Worm (Caenorhabditis elegans) whole organism, early embryonic: ENCODE data around the gene T04F8.8.
A peak's percentile ranks its signal among the peaks of the same experiment; 100 is the strongest.

Experiments used
- B0310.2 ChIP-seq: sonication (generic microtip); optimal IDR thresholded peaks from 2 replicates; lab custom pipeline; 2016; ENCODE audit warnings: mild to moderate bottlenecking, missing genetic modification characterization, missing compliant biosample characterization
- F13C5.2 ChIP-seq: sonication (generic microtip); optimal IDR thresholded peaks from 2 replicates; lab custom pipeline; 2017; ENCODE audit warnings: mild to moderate bottlenecking, missing genetic modification characterization, inconsistent platforms, missing compliant biosample characterization
- aly-1 ChIP-seq: sonication (generic microtip); optimal IDR thresholded peaks from 2 replicates; lab custom pipeline; 2016; ENCODE audit warnings: missing genetic modification characterization, missing compliant biosample characterization
- ama-1 ChIP-seq: fragments of 150-350 bp; optimal IDR thresholded peaks from 2 replicates; lab custom pipeline; 2014
- ceh-13 ChIP-seq: fragments of 200-800 bp; sonication (Bioruptor generic); optimal IDR thresholded peaks from 2 replicates; lab custom pipeline; 2018; ENCODE audit warnings: mild to moderate bottlenecking, missing genetic modification characterization, missing compliant biosample characterization
- ceh-36 ChIP-seq: sonication (generic microtip); optimal IDR thresholded peaks from 2 replicates; lab custom pipeline; 2016; ENCODE audit warnings: missing genetic modification characterization, inconsistent platforms, missing compliant biosample characterization
- ets-7 ChIP-seq: sonication (generic microtip); optimal IDR thresholded peaks from 2 replicates; lab custom pipeline; 2016; ENCODE audit warnings: missing genotype, missing genetic modification characterization, missing compliant biosample characterization
- flt-1 ChIP-seq: fragments of 200-800 bp; sonication (Bioruptor generic); IDR thresholded peaks from 2 replicates; pipeline ENCODE4 v1.3.6; 2022; ENCODE audit warnings: missing genetic modification characterization, missing compliant biosample characterization
- hmbx-1 ChIP-seq: sonication (generic microtip); optimal IDR thresholded peaks from 2 replicates; lab custom pipeline; 2016; ENCODE audit warnings: mild to moderate bottlenecking, missing genetic modification characterization, missing compliant biosample characterization
- hmg-4 ChIP-seq: fragments of 200-800 bp; sonication (Bioruptor generic); optimal IDR thresholded peaks from 2 replicates; lab custom pipeline; 2018; ENCODE audit warnings: mild to moderate bottlenecking, missing genetic modification characterization, missing compliant biosample characterization
- hnd-1 ChIP-seq: sonication (generic microtip); optimal IDR thresholded peaks from 2 replicates; lab custom pipeline; 2016; ENCODE audit warnings: missing genetic modification characterization, missing compliant biosample characterization
- pes-1 ChIP-seq: fragments of 200-800 bp; sonication (Bioruptor generic); IDR thresholded peaks from 2 replicates; pipeline ENCODE4 v1.3.6; 2022; ENCODE audit warnings: missing genetic modification reagents, missing genetic modification characterization, missing compliant biosample characterization
- scrt-1 ChIP-seq: fragments of 200-800 bp; sonication (Bioruptor generic); IDR thresholded peaks from 2 replicates; pipeline ENCODE4 v1.3.6; 2022; ENCODE audit warnings: missing genetic modification characterization, missing compliant biosample characterization
- sea-1 ChIP-seq: fragments of 200-800 bp; sonication (Bioruptor generic); conservative IDR thresholded peaks from 2 replicates; pipeline ENCODE4 v1.3.6; 2022; ENCODE audit warnings: missing genetic modification characterization, missing compliant biosample characterization
- tbx-11 ChIP-seq: fragments of 200-800 bp; sonication (Bioruptor generic); IDR thresholded peaks from 2 replicates; pipeline ENCODE4 v1.3.6; 2022; ENCODE audit warnings: missing genetic modification characterization, missing compliant biosample characterization
- tbx-37 ChIP-seq: fragments of 200-800 bp; sonication (Bioruptor generic); conservative IDR thresholded peaks from 2 replicates; pipeline ENCODE4 v1.3.6; 2022; ENCODE audit warnings: missing genetic modification reagents, missing genetic modification characterization, missing compliant biosample characterization
- tra-4 ChIP-seq: sonication (generic microtip); optimal IDR thresholded peaks from 2 replicates; lab custom pipeline; 2017; ENCODE audit warnings: missing genetic modification characterization, missing compliant biosample characterization

Gene T04F8.8

ce11 chrX:11641562-11641961 lies 5.7 kb upstream of the T04F8.8 start:
- TF ChIP-seq flt-1 (GFP tag; lab: Robert Waterston, UW) (no peak), F13C5.2 (tag; lab: Kevin White, UChicago) (no peak), ceh-13 (GFP tag; lab: Kevin White, UChicago) (no peak), B0310.2 (tag; lab: Kevin White, UChicago) (no peak), pes-1 (GFP tag; lab: Robert Waterston, UW) (no peak), ceh-36 (no peak), tra-4 (no peak), tbx-37 (GFP tag; lab: Robert Waterston, UW) (no peak), ama-1 (lab: Kevin White, UChicago) (no peak), scrt-1 (GFP tag; lab: Robert Waterston, UW) (no peak), hmg-4 (GFP tag; lab: Kevin White, UChicago) (no peak), ets-7 (tag; lab: Kevin White, UChicago) (no peak), hmbx-1 (no peak), sea-1 (GFP tag; lab: Robert Waterston, UW) (no peak), hnd-1 (tag; lab: Kevin White, UChicago) (no peak), aly-1 (no peak), tbx-11 (no peak)

DNA sequence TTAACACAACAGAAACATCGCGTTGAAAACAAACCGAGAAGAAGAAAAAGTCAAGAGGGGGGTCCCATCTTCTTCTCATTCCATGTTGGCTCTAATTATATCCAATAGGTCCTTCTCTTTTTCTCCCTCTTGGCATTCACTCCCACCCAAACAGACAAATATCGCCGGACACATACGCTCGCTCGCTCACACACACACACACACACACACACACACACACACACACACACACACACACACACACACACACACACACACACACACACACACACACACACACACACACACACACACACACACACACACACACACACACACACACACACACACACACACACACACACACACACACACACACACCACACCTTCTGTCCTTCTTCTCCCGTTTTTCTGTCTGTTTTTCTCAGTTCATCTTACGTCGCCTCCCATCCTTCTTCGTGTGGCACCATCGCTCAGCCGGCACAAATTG lies 3.5 kb upstream of the T04F8.8 start, which contains the start of gene sto-4:
Gene sto-4 (plus strand): TSS at position 360 of the 469 bp plus-strand sequence.
- TF ChIP-seq ceh-13 (GFP tag; lab: Kevin White, UChicago) (peak; percentile 36), B0310.2 (tag; lab: Kevin White, UChicago) (peak; percentile 77), tbx-37 (GFP tag; lab: Robert Waterston, UW) (0 out of 2 replicates have a peak, but pooled peaks have one; percentile 3), hnd-1 (tag; lab: Kevin White, UChicago) (peak; percentile 30), hmbx-1 (peak; percentile 79), F13C5.2 (tag; lab: Kevin White, UChicago) (peak; percentile 66), hmg-4 (GFP tag; lab: Kevin White, UChicago) (peak; percentile 82), tra-4 (peak; percentile 26), ceh-36 (peak; percentile 63)

DNA sequence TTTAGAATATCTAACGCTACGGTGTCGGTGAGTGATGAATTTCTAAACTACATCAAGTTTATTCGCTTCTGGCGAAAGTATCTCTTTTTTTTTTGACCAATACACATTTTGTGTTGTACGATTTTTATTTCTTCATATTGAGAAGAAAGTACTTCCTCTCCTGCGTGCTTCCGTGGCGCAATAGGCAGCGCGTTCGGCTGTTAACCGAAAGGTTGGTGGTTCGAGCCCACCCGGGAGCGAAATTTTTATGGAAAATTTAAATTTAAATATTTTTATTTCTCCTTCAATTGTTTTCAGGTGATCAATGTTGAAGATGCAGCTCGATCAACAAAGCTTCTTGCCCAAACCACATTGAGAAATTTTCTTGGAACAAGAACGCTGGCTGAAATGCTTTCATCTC lies 1.7 kb upstream of the T04F8.8 start:
- TF ChIP-seq tbx-37 (GFP tag; lab: Robert Waterston, UW), result 0 out of 2 replicates have a peak, but pooled peaks have one; percentile 23
- TF ChIP-seq scrt-1 (GFP tag; lab: Robert Waterston, UW), result 0 out of 2 replicates have a peak, but pooled peaks have one; percentile 19
- TF ChIP-seq F13C5.2 (tag; lab: Kevin White, UChicago), result no peak
- peak; percentile 70 for TF ChIP-seq pes-1 (GFP tag; lab: Robert Waterston, UW)

DNA sequence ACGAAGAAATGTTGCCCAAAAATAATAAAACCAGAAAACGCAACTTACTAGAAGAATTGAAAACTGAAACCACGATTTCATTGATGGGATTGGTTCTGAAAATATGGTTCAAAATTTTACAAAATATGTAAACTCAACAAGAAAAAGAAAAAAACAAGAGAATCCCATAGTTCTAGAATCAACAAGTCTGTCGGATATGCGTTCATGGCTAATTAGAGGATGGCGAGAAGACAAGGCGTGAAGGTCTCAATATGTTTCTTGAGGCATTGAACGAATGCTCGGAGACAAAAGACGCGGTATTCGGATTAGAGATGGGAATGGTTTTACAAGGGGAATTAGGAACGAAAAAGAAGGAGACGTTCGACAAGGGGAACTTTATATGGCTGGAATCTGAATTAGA lies 3.5 kb downstream of the T04F8.8 start, which contains the start of gene cutl-11:
Gene cutl-11 (minus strand): TSS at position 101 of the 400 bp plus-strand sequence.
- TF ChIP-seq hmbx-1 (no peak), scrt-1 (GFP tag; lab: Robert Waterston, UW) (no peak), ceh-13 (GFP tag; lab: Kevin White, UChicago) (no peak), tbx-37 (GFP tag; lab: Robert Waterston, UW) (no peak), B0310.2 (tag; lab: Kevin White, UChicago) (no peak), tra-4 (no peak), ama-1 (lab: Kevin White, UChicago) (no peak), F13C5.2 (tag; lab: Kevin White, UChicago) (no peak), pes-1 (GFP tag; lab: Robert Waterston, UW) (no peak), tbx-11 (no peak), aly-1 (no peak), hnd-1 (tag; lab: Kevin White, UChicago) (no peak), ets-7 (tag; lab: Kevin White, UChicago) (no peak), ceh-36 (no peak), flt-1 (GFP tag; lab: Robert Waterston, UW) (no peak), sea-1 (GFP tag; lab: Robert Waterston, UW) (no peak), hmg-4 (GFP tag; lab: Kevin White, UChicago) (no peak)

- no peak for TF ChIP-seq tbx-37 (GFP tag; lab: Robert Waterston, UW)
Observed at ce11 chrX:11656519-11657006, 9.3 kb downstream of the T04F8.8 start, which contains the start of gene T04F8.2. Gene T04F8.2 (minus strand): TSS chrX:11656569.

DNA sequence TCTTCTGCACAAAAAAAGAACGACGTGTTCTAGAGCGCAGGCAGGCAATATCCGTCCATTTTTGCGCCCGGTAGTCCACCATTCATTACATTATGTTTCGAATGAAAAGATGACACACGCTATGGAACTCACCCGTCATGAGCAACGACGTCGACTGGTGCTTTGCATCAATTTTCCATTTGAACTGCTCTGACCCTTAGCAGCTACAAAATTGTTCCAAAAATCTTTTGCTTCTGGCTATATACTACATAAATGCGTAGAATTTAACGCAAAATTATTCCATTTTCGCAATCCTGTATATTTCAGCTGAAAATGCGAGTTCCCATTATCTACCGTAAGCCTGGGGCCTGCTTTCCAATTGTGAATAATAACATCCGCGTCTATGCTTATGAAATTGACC lies 11.1 kb downstream of the T04F8.8 start, which contains the start of gene T04F8.3:
Gene T04F8.3 (plus strand): TSS at position 301 of the 400 bp plus-strand sequence.
- TF ChIP-seq sea-1 (GFP tag; lab: Robert Waterston, UW), result no peak
- no peak for TF ChIP-seq aly-1
- no peak for TF ChIP-seq hnd-1 (tag; lab: Kevin White, UChicago)
- no peak for TF ChIP-seq ceh-36

DNA sequence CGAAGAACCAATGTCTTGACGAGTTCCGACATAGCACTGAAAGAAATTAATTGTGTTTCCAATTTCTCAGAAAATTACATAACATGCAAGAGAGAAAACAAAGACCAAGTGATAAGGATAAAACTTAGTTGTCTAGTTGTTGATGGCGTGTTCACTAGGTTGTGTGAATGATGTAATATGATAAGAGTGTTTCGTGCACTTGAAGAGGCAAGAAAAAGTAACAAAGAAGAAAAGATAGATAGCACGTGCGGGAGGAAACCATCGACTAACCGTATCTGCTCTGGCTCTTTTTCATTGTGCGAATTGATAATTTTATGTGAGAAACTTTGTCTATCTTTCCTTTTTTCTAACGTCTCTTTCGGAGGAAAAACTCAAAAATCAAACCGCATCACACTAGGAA lies 14.4 kb downstream of the T04F8.8 start, which contains the start of gene sfxn-1.5:
Gene sfxn-1.5 (minus strand): TSS at position 36 of the 400 bp plus-strand sequence.
- TF ChIP-seq sea-1 (GFP tag; lab: Robert Waterston, UW), result no peak
- no peak for TF ChIP-seq tbx-37 (GFP tag; lab: Robert Waterston, UW)
- TF ChIP-seq ceh-13 (GFP tag; lab: Kevin White, UChicago), result no peak
- no peak for TF ChIP-seq hmg-4 (GFP tag; lab: Kevin White, UChicago)
- TF ChIP-seq ama-1 (lab: Kevin White, UChicago), result no peak
- no peak for TF ChIP-seq F13C5.2 (tag; lab: Kevin White, UChicago)
- no peak for TF ChIP-seq flt-1 (GFP tag; lab: Robert Waterston, UW)
- no peak for TF ChIP-seq scrt-1 (GFP tag; lab: Robert Waterston, UW)
- TF ChIP-seq pes-1 (GFP tag; lab: Robert Waterston, UW), result no peak
- TF ChIP-seq tbx-11, result no peak
- TF ChIP-seq hmbx-1, result no peak
- no peak for TF ChIP-seq aly-1
- TF ChIP-seq B0310.2 (tag; lab: Kevin White, UChicago), result no peak
